Fruit fly (Drosophila melanogaster) S2 (cell line): ENCODE measurements around the gene Nin.

Source experiments
- CG8478 ChIP-seq: fragments of >200 bp; optimal IDR thresholded peaks from 2 replicates; lab custom pipeline; 2018
- CTCF ChIP-seq, 2 experiments: fragments of >200 bp; optimal IDR thresholded peaks; 2 replicates each; lab custom pipeline; 2018

DNA sequence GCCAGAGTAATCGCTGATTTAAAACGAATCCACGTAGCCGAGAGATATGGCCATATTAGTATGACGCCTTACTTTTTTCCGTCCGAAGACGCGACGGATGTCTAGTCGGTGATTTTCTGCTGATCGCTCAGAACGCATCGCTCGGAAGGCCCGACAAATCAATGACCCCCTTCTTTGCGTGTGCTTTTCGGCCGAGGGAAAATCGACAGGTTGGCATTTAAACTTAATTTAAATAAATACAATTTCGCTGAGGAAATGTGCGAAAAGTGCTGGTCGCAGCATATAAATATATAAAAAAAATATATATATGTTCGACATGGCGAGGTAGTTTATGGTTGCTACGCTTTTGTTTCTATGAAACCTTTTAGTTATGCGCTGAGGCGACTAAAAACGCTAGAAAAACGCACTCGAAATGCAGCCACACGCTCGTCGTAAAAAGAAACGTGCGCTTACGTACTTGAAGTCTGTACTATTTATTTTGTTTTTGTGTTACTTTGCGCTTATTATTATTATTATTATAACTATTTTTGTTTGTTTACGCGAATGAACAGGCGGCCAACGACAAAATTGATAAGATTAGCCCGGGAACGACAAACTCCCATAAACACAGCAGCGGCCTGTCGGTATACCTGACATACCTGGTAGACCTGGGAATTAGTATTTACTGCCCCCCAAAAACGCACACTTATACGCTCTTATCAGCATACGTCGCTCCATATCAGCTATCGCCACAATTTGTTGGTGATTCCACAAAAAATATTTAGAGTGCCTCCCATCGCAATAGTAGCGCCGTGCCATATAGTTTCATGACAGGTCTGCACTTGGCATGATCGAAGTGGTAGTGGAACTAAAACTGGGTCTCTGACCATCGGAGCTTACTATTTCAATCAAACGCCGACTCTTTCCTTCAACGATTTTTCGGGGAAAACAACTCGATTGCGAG, 45.1 kb downstream of the Nin start:
- TF ChIP-seq CG8478 (lab: Kevin White, UChicago): no peak
- no peak for TF ChIP-seq CTCF (optimal IDR thresholded peaks at IDR 0.05; lab: Kevin White, UChicago)
